Fruit fly (Drosophila melanogaster) whole organism, embryonic: ENCODE measurements around the gene CG13671.

Experiments used
- Bteb2 ChIP-seq: fragments of 200-800 bp; sonication (Bioruptor generic); optimal IDR thresholded peaks from 2 replicates; lab custom pipeline; 2016; ENCODE audit warnings: missing biosample characterization, missing genetic modification characterization
- CG11398 ChIP-seq: fragments of 200-800 bp; sonication (Bioruptor generic); optimal IDR thresholded peaks from 2 replicates; lab custom pipeline; 2016; ENCODE audit warnings: missing biosample characterization, missing genetic modification characterization
- CG17802 ChIP-seq: fragments of 200-800 bp; sonication (Bioruptor generic); optimal IDR thresholded peaks from 2 replicates; lab custom pipeline; 2018; ENCODE audit warnings: missing biosample characterization, mild to moderate bottlenecking, missing genetic modification characterization, moderate library complexity
- CG2129 ChIP-seq: fragments of 200-800 bp; sonication (Bioruptor generic); IDR thresholded peaks from 2 replicates; pipeline ENCODE4 v1.3.6; 2022; ENCODE audit warnings: missing biosample characterization, missing genetic modification characterization; ENCODE audit not compliant: partially characterized antibody
- CG32772 ChIP-seq: fragments of 200-800 bp; sonication (Bioruptor generic); IDR thresholded peaks from 2 replicates; pipeline ENCODE4 v1.3.6; 2022; ENCODE audit warnings: missing biosample characterization, missing genetic modification characterization
- ac ChIP-seq: fragments of 200-800 bp; sonication (Bioruptor generic); optimal IDR thresholded peaks from 3 replicates; lab custom pipeline; 2017; ENCODE audit warnings: missing biosample characterization, mild to moderate bottlenecking, missing genetic modification characterization
- esg ChIP-seq: fragments of 200-800 bp; sonication (Bioruptor generic); conservative IDR thresholded peaks from 2 replicates; pipeline ENCODE4 v1.3.6; 2022; ENCODE audit warnings: missing biosample characterization, missing genetic modification characterization
- h ChIP-seq: fragments of >200 bp; optimal IDR thresholded peaks from 2 replicates; lab custom pipeline; 2017
- onecut ChIP-seq: fragments of 200-800 bp; sonication (Bioruptor generic); IDR thresholded peaks from 2 replicates; pipeline ENCODE4 v1.3.6; 2022; ENCODE audit warnings: missing biosample characterization, missing genetic modification characterization
- org-1 ChIP-seq: fragments of 200-800 bp; sonication (Bioruptor generic); optimal IDR thresholded peaks from 2 replicates; lab custom pipeline; 2017; ENCODE audit warnings: missing biosample characterization, missing genetic modification characterization
- sc ChIP-seq, 3 experiments: fragments of >200 bp in 2 of 3; fragments of 200-800 bp in 1 of 3; sonication (Bioruptor generic) in 1 of 3; optimal IDR thresholded peaks; 2 replicates in 2 of 3; 3 replicates in 1 of 3; lab custom pipeline; 2017; ENCODE audit warnings: mild to moderate bottlenecking in 1 of 3, missing biosample characterization in 1 of 3, missing genetic modification characterization in 1 of 3, missing genetic modification reagents in 1 of 3
- zf30C ChIP-seq: fragments of 200-800 bp; sonication (Bioruptor generic); optimal IDR thresholded peaks from 3 replicates; lab custom pipeline; 2018; ENCODE audit warnings: missing biosample characterization, mild to moderate bottlenecking, missing genetic modification characterization

dm6 chr3L:8306880-8307279 lies 7.0 kb downstream of the CG13671 start, which contains the start of gene Gr66a:
- TF ChIP-seq Bteb2 (GFP tag; lab: Kevin White, UChicago) = no peak
- TF ChIP-seq CG17802 (tag; lab: Kevin White, UChicago) = no peak
- TF ChIP-seq CG32772 (GFP tag; lab: Robert Waterston, UW) = no peak
- no peak for TF ChIP-seq sc (optimal IDR thresholded peaks at IDR 0.05; lab: Kevin White, UChicago)
- TF ChIP-seq sc (GFP tag; optimal IDR thresholded peaks at IDR 0.05; lab: Kevin White, UChicago) = no peak
- no peak for TF ChIP-seq zf30C (GFP tag; lab: Kevin White, UChicago)
- TF ChIP-seq h (lab: Kevin White, UChicago) = no peak
- TF ChIP-seq ac (GFP tag; lab: Kevin White, UChicago) = no peak
- TF ChIP-seq esg (GFP tag; lab: Robert Waterston, UW) = no peak
- TF ChIP-seq org-1 = no peak
- no peak for TF ChIP-seq CG2129
- no peak for TF ChIP-seq onecut (GFP tag; lab: Robert Waterston, UW)
- TF ChIP-seq CG11398 = no peak
